Fruit fly (Drosophila melanogaster) whole organism, embryonic: ENCODE data around the gene CG13924.
A peak's percentile ranks its signal among the peaks of the same experiment; 100 is the strongest.

Source experiments
- ATbp ChIP-seq: fragments of 200-800 bp; sonication (Bioruptor generic); optimal IDR thresholded peaks from 2 replicates; lab custom pipeline; 2017; ENCODE audit warnings: missing biosample characterization, mild to moderate bottlenecking, missing genetic modification characterization, missing genetic modification reagents
- CTCF ChIP-seq: fragments of 200-800 bp; sonication (Bioruptor generic); optimal IDR thresholded peaks from 2 replicates; lab custom pipeline; 2017; ENCODE audit warnings: missing biosample characterization, mild to moderate bottlenecking, missing genetic modification characterization, moderate library complexity
- Doc2 ChIP-seq: fragments of 200-800 bp; sonication (Bioruptor generic); IDR thresholded peaks from 2 replicates; pipeline ENCODE4 v1.3.6; 2022; ENCODE audit warnings: missing biosample characterization, missing genetic modification characterization
- GATAe ChIP-seq: fragments of 200-800 bp; sonication (Bioruptor generic); conservative IDR thresholded peaks from 2 replicates; pipeline ENCODE4 v1.3.6; 2022; ENCODE audit warnings: missing biosample characterization, missing genetic modification characterization
- ara ChIP-seq: fragments of 200-800 bp; sonication (Bioruptor generic); IDR thresholded peaks from 2 replicates; pipeline ENCODE4 v1.3.6; 2022; ENCODE audit warnings: missing biosample characterization, missing genetic modification characterization
- cas ChIP-seq: fragments of 200-800 bp; sonication (Bioruptor generic); IDR thresholded peaks from 2 replicates; pipeline ENCODE4 v1.3.6; 2022; ENCODE audit warnings: missing biosample characterization, missing genetic modification characterization

DNA sequence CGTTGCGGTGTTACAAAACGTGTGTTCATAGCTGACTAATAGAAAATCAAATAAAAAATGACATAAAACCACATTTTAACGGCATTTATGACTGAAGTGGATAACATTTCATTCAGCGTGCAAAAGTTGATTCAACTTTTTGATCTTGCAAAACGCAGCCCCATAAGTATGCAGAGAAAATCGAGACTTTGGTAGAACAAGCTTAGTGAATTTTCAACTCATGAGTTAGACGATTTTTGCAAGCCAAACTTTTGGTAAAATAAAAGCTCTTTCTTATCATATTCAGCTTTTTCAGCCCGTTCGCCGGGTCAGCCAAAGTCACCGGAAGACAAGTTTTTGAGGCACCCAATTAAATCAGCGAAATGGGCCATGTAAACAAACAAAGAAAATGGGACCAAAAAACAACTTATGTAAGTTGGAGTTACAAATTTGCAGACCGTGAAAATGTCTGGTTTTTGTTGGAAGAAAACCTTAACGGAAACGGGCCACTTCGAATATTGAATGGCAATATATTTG lies 38.0 kb upstream of the CG13924 start, which contains the start of gene Cpr62Ba:
- TF ChIP-seq ara (GFP tag; lab: Robert Waterston, UW) (no peak), CTCF (GFP tag; lab: Kevin White, UChicago) (peak; percentile 18), ATbp (GFP tag; lab: Kevin White, UChicago) (no peak), cas (GFP tag; lab: Robert Waterston, UW) (no peak), Doc2 (GFP tag; lab: Robert Waterston, UW) (no peak), GATAe (GFP tag; lab: Robert Waterston, UW) (no peak)
